Fruit fly (Drosophila melanogaster): ENCODE results near the gene CG9692.

Gene CG9692

DNA sequence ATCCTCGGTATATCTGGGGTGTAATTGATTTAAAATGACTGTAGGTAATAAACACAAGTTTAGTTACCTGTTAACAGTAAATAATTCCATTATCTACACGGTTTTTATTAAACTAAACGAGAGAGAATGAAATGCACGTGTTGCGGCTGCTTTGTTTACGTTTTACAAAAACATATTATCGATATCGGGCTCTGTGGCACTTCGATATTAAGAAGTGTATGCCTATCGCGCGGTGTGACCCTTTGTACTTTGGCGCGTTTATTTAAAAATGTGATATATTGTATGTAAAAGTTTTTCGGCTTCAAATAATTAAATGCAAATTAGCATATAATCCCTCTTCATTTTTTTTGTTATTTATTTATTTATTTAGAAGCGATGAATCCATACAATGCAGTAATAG is 25.9 kb downstream of the CG9692 start, which contains the start of gene Dbp73D (continued):
- TF ChIP-seq CG9727 (GFP tag; optimal IDR thresholded peaks at IDR 0.05) (no peak), BEAF-32 (GFP tag; optimal IDR thresholded peaks at IDR 0.05) (peak; percentile 43), Max (GFP tag; optimal IDR thresholded peaks at IDR 0.05) (peak; percentile 88), CG8388 (GFP tag; optimal IDR thresholded peaks at IDR 0.05) (no peak), Usf (GFP tag; optimal IDR thresholded peaks at IDR 0.05) (no peak), CG10267 (tag; optimal IDR thresholded peaks at IDR 0.05) (no peak), Camta (GFP tag; optimal IDR thresholded peaks at IDR 0.05) (no peak), Ets97D (GFP tag; optimal IDR thresholded peaks at IDR 0.05) (peak; percentile 35), CG3847 (GFP tag; IDR thresholded peaks at IDR 0.05) (no peak), Jarid2 (GFP tag; optimal IDR thresholded peaks at IDR 0.05) (no peak), Dp (GFP tag; optimal IDR thresholded peaks at IDR 0.05) (peak; percentile 98), CG7271 (tag; optimal IDR thresholded peaks at IDR 0.05) (no peak), CG31224 (GFP tag; IDR thresholded peaks at IDR 0.05) (no peak), CG8290 (GFP tag; optimal IDR thresholded peaks at IDR 0.05) (no peak), CG8290 (tag; optimal IDR thresholded peaks at IDR 0.05) (no peak), Neu2 (GFP tag; optimal IDR thresholded peaks at IDR 0.05; ENCODE audit: borderline replicate concordance) (no peak), CoRest (tag; optimal IDR thresholded peaks at IDR 0.05) (no peak), CG10209 (GFP tag; optimal IDR thresholded peaks at IDR 0.05) (no peak), ken (GFP tag; IDR thresholded peaks at IDR 0.05) (no peak), ato (GFP tag; IDR thresholded peaks at IDR 0.05; ENCODE audit: partially characterized antibody) (peak; percentile 48), CG10565 (GFP tag; optimal IDR thresholded peaks at IDR 0.05) (no peak)

DNA sequence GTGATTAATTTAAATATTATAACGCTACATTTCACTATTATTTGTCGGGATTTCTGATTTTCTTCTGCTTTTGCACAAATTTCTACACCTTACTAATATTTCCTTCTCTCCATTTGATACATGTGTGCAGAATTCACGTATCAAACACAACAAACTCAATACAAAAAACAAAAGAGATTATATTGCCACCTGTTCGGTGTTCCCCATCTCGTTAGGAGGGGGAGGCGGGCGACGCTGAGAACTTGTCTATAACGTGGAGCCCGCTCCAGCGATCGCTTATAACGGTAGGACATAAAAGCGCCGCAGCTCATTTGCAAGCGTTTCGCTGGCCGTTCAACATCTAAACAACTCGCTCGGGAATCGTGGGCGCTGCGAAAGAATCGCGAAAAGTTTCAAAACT is 28.5 kb downstream of the CG9692 start, which contains the start of gene CG9701:
Gene CG9701, plus strand, starts transcription at position 301 of the 400 bp plus-strand sequence.
- no peak for TF ChIP-seq mam (GFP tag; optimal IDR thresholded peaks at IDR 0.05)
- no peak for TF ChIP-seq Sry-β (GFP tag; optimal IDR thresholded peaks at IDR 0.05)
- no peak for TF ChIP-seq Opbp (GFP tag; IDR thresholded peaks at IDR 0.05; ENCODE audit: partially characterized antibody)
- TF ChIP-seq vvl (GFP tag; IDR thresholded peaks at IDR 0.05), result no peak
- no peak for TF ChIP-seq CG7372 (GFP tag; IDR thresholded peaks at IDR 0.05)
- no peak for TF ChIP-seq onecut (GFP tag; IDR thresholded peaks at IDR 0.05)
- TF ChIP-seq CHES-1-like (GFP tag; optimal IDR thresholded peaks at IDR 0.05), result no peak
- TF ChIP-seq fu2 (GFP tag; optimal IDR thresholded peaks at IDR 0.05), result no peak
- no peak for TF ChIP-seq CG1529 (GFP tag; optimal IDR thresholded peaks at IDR 0.05)
- no peak for TF ChIP-seq ttk (GFP tag; IDR thresholded peaks at IDR 0.05)
- TF ChIP-seq crp (GFP tag; optimal IDR thresholded peaks at IDR 0.05), result no peak
- TF ChIP-seq Hmr (GFP tag; optimal IDR thresholded peaks at IDR 0.05), result no peak
- TF ChIP-seq tgo (GFP tag; IDR thresholded peaks at IDR 0.05), result no peak
- no peak for TF ChIP-seq Mes4 (GFP tag; optimal IDR thresholded peaks at IDR 0.05)
- no peak for TF ChIP-seq stc (GFP tag; IDR thresholded peaks at IDR 0.05)
- no peak for TF ChIP-seq Jarid2 (GFP tag; optimal IDR thresholded peaks at IDR 0.05)

DNA sequence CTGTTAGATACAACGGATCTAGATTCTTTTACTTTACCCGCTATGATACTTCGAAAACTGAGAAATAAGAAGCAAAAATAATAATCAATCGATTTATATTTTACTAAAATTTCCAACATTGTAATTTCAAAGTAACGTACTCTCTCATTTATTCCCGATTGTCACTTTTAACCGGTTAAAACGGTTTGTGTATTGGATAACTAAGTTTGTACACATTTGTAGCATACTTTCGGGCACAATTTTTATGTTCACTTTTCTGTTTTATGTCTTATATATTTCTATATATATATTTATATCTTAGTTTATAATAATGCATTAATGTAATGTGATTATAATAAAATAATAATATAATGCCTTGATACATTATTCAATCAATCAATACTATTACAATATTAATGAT is 36.9 kb downstream of the CG9692 start:
- peak; percentile 41 for TF ChIP-seq stwl (tag; optimal IDR thresholded peaks at IDR 0.05)
- no peak for TF ChIP-seq Hey (tag; optimal IDR thresholded peaks at IDR 0.05)
- peak; percentile 54 for TF ChIP-seq CTCF (GFP tag; optimal IDR thresholded peaks at IDR 0.05)
- TF ChIP-seq wdn (GFP tag; IDR thresholded peaks at IDR 0.05), result no peak
- TF ChIP-seq pita (GFP tag; optimal IDR thresholded peaks at IDR 0.05), result peak; percentile 51
- TF ChIP-seq CG13775 (GFP tag; optimal IDR thresholded peaks at IDR 0.05), result no peak

Measured in whole organism, embryonic.